Fruit fly (Drosophila melanogaster) ovary, adult (tissue): Measurements from ENCODE around the gene CG3527.

Experiments
- CG17801 ChIP-seq: fragments of 200-800 bp; optimal IDR thresholded peaks from 2 replicates; lab custom pipeline; 2019; ENCODE audit warnings: missing biosample characterization, mild to moderate bottlenecking, missing genetic modification characterization, moderate library complexity; ENCODE audit not compliant: partially characterized antibody

The CG3527 gene

dm6 chrX:4557772-4558171 is 6.0 kb downstream of the CG3527 start, which contains the start of gene CG3546:
Gene CG3546 (plus strand): TSS chrX:4558072.
- no peak for TF ChIP-seq CG17801 (GFP tag; lab: Kevin White, UChicago)

dm6 chrX:4560182-4560845 is 8.5 kb downstream of the CG3527 start:
- no peak for TF ChIP-seq CG17801 (GFP tag; lab: Kevin White, UChicago)

DNA sequence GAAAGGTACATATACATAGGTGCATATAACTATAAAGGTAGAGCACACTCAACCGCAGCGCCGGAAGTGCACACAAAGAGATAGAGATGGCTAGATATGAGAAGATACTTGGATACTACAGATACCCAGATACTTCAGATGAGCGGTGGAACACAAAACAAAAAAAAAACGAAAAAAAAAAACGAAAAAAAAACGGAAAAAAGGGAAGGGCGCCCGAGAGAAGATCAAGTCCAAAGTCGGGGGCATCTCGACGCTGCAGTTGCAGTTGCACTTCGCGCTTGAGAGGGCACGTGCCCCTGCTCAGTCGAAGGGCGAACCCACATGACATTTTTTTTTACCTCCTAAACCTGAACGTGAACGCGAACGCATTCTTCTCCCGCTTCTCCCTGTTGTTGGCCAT is 12.2 kb downstream of the CG3527 start:
- TF ChIP-seq CG17801 (GFP tag; lab: Kevin White, UChicago): no peak

- no peak for TF ChIP-seq CG17801 (GFP tag; lab: Kevin White, UChicago)
These were observed 13.2 kb downstream of the CG3527 start for dm6 chrX:4564962-4565361.

- no peak for TF ChIP-seq CG17801 (GFP tag; lab: Kevin White, UChicago)
These were observed 20.1 kb downstream of the CG3527 start, which contains the start of gene CG12684 for dm6 chrX:4571829-4572228. Gene CG12684 (minus strand): TSS chrX:4571929.

DNA sequence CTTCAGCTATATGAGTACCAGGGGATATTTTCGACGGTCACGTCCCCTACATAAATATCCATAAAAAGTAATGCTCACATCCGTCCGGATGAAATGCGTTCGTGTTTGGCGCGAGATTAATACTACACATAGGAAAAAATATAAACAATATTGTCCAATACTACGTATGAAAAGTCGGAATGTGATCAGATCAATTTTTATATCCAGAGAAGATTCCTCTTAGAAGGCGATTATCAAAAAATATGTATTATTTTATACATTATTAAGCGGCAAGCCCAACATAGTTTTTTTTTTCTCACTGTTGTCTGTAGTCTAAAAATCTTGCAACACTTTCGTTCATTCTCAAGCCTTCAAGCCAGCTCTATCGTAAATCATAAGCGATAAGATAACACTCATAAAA is 22.2 kb downstream of the CG3527 start:
- no peak for TF ChIP-seq CG17801 (GFP tag; lab: Kevin White, UChicago)

dm6 chrX:4581769-4582168 is 30.0 kb downstream of the CG3527 start:
- no peak for TF ChIP-seq CG17801 (GFP tag; lab: Kevin White, UChicago)

DNA sequence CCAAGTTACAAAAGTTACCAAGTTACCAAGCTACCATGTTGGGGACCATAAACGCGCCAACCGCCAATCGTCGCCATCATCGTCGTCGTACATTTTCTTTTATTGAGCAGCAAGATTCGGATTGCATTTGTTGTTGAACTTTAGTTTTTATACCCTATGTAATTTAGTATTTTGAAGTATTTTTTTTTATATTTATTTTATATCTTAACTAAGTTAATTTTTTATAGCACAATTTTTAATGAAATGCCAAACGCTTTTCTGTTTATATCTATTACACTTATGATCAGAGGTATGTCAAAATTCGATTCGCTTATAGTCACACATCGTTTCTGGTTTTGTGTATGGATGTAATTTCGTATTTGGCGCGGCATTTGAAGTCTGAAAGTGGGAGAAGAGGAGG is 30.6 kb downstream of the CG3527 start:
- no peak for TF ChIP-seq CG17801 (GFP tag; lab: Kevin White, UChicago)

DNA sequence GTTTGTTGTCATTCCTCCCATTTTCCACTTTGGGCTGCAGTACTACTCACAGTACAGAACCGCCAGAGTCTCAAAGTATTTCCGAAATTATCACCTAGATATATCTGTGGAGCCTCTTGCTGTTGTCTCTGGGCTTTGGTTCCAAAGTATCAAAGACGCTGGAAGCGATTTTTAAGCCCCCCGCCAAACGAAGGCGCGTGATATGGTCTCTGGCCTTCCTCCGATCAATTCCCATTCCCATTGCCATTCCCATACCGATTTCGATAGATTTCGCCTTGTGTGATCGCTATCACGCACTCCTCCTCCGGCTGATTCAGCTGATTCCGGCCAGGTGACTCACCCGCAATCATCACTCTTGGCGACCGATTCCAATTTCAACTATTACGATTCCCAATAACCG is 35.8 kb downstream of the CG3527 start:
- TF ChIP-seq CG17801 (GFP tag; lab: Kevin White, UChicago): no peak

DNA sequence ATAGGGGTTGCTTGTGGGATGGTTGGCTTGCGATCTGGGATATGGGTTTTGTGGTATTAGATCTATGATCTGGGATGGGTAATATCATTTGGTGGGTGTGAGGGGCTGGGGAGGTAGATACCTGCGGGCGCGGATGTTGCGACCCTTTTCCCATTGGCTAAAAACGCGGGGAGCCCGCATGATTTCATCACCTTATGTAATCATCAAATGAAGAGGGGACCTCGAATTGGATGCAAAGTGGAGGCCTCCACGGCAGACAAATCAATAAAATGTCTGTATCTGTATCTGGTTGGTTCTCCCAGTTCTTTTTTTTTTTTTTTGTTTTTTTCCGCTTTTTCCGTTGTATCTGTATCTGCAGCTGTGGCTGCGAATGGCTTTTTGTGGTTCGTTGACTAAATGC is 37.2 kb downstream of the CG3527 start:
- no peak for TF ChIP-seq CG17801 (GFP tag; lab: Kevin White, UChicago)

- TF ChIP-seq CG17801 (GFP tag; lab: Kevin White, UChicago): peak; percentile 77
These were observed 38.4 kb downstream of the CG3527 start for dm6 chrX:4589951-4590771.

DNA sequence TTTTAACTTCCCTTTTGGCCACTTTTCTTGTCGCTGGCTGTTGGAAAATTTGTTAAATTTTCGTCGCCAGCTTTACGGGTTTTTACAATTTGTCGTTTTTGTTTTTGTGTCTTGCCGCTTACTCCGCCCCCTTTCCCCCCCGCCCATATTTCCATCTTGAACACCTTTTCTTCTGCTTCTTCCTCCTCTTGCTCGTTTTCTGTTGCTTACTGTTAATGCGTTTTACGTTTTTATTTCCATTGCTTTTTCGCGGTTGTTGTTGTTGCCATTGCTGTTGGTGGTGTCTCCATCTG is 38.9 kb downstream of the CG3527 start:
- peak; percentile 45 for TF ChIP-seq CG17801 (GFP tag; lab: Kevin White, UChicago)

DNA sequence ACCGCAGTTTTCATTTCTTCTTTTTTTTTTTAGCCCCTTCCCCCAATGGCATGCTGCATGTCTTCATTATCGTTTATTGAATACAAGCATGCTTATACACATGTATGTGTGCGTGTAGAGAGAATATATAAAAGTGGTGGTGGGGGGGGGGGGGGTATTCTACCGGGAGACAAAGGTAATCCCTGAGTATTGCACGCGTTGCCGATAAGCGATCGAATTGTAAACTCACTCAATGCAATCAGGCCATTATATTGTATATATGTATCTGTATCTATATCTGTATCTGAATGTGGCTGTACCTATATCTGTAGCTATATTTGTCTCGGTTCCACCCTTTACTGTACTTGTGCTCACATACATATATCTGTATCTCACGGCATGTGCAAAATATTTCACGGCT is 40.5 kb downstream of the CG3527 start:
- no peak for TF ChIP-seq CG17801 (GFP tag; lab: Kevin White, UChicago)

dm6 chrX:4596467-4597183 is 44.9 kb downstream of the CG3527 start:
- TF ChIP-seq CG17801 (GFP tag; lab: Kevin White, UChicago): no peak

dm6 chrX:4599897-4600469 is 48.2 kb downstream of the CG3527 start:
- TF ChIP-seq CG17801 (GFP tag; lab: Kevin White, UChicago): no peak
